Worm (Caenorhabditis elegans) whole organism, midembryonic: ENCODE measurements around the gene Y116A8C.470.
"Not testable (repeated sequence)": the region's sequence is repeated elsewhere in the genome, so short reads cannot be mapped to it uniquely, and the experiment has no call there.

ENCODE experiments used
- T22C8.4 ChIP-seq: fragments of 200-800 bp; sonication (Bioruptor generic); IDR thresholded peaks from 2 replicates; pipeline ENCODE4 v1.3.6; 2022; ENCODE audit warnings: missing genetic modification characterization, missing compliant biosample characterization
- cog-1 ChIP-seq: sonication (generic microtip); optimal IDR thresholded peaks from 2 replicates; lab custom pipeline; 2016; ENCODE audit warnings: missing genetic modification characterization, missing compliant biosample characterization
- flt-1 ChIP-seq: fragments of 200-800 bp; sonication (Bioruptor generic); IDR thresholded peaks from 2 replicates; pipeline ENCODE4 v1.3.6; 2022; ENCODE audit warnings: missing genetic modification characterization, missing compliant biosample characterization
- klf-2 ChIP-seq: fragments of 200-800 bp; sonication (Bioruptor generic); conservative IDR thresholded peaks from 2 replicates; pipeline ENCODE4 v1.3.6; 2022; ENCODE audit warnings: missing genetic modification reagents, missing genetic modification characterization, missing compliant biosample characterization
- med-1 ChIP-seq: sonication (generic microtip); optimal IDR thresholded peaks from 2 replicates; lab custom pipeline; 2017; ENCODE audit warnings: missing genetic modification characterization, mild to moderate bottlenecking, missing compliant biosample characterization, antibody characterized with exemption, missing genetic modification reagents; ENCODE audit not compliant: insufficient read depth
- ref-1 ChIP-seq: fragments of 200-800 bp; sonication (Bioruptor generic); conservative IDR thresholded peaks from 2 replicates; pipeline ENCODE4 v1.3.6; 2022; ENCODE audit warnings: missing genetic modification reagents, missing genetic modification characterization, missing compliant biosample characterization
- tab-1 ChIP-seq: fragments of 200-800 bp; sonication (Bioruptor generic); IDR thresholded peaks from 2 replicates; pipeline ENCODE4 v1.3.6; 2022; ENCODE audit warnings: missing genetic modification characterization, missing compliant biosample characterization
- ztf-23 ChIP-seq: fragments of 200-800 bp; sonication (Bioruptor generic); IDR thresholded peaks from 2 replicates; pipeline ENCODE4 v1.3.6; 2022; ENCODE audit warnings: missing genetic modification reagents, missing genetic modification characterization, missing compliant biosample characterization
- ztf-29 ChIP-seq: fragments of 200-800 bp; sonication (Bioruptor generic); IDR thresholded peaks from 2 replicates; pipeline ENCODE4 v1.3.6; 2022; ENCODE audit warnings: missing genetic modification reagents, missing genetic modification characterization, missing compliant biosample characterization

The Y116A8C.470 gene

ce11 chrIV:16924092-16924491 lies 5.0 kb upstream of the Y116A8C.470 start, which contains the start of gene nep-24:
Gene nep-24, plus strand, starts transcription at chrIV:16924392.
- TF ChIP-seq flt-1 (GFP tag; lab: Robert Waterston, UW) (no peak), ztf-29 (GFP tag; lab: Robert Waterston, UW) (no peak), ztf-23 (GFP tag; lab: Robert Waterston, UW) (no peak), tab-1 (GFP tag; lab: Robert Waterston, UW) (no peak), cog-1 (tag; lab: Kevin White, UChicago) (no peak), klf-2 (no peak), T22C8.4 (GFP tag; lab: Robert Waterston, UW) (no peak), ref-1 (no peak), med-1 (GFP tag; lab: Kevin White, UChicago) (no peak)

ce11 chrIV:16921999-16922398 lies 2.9 kb upstream of the Y116A8C.470 start:
- TF ChIP-seq ztf-29 (GFP tag; lab: Robert Waterston, UW) = no peak
- TF ChIP-seq flt-1 (GFP tag; lab: Robert Waterston, UW) = no peak
- TF ChIP-seq ref-1 = no peak
- no peak for TF ChIP-seq tab-1 (GFP tag; lab: Robert Waterston, UW)
- no peak for TF ChIP-seq med-1 (GFP tag; lab: Kevin White, UChicago)
- TF ChIP-seq klf-2 = no peak
- TF ChIP-seq ztf-23 (GFP tag; lab: Robert Waterston, UW) = no peak
- no peak for TF ChIP-seq T22C8.4 (GFP tag; lab: Robert Waterston, UW)
- no peak for TF ChIP-seq cog-1 (tag; lab: Kevin White, UChicago)

- no peak for TF ChIP-seq med-1 (GFP tag; lab: Kevin White, UChicago)
- no peak for TF ChIP-seq ztf-29 (GFP tag; lab: Robert Waterston, UW)
- no peak for TF ChIP-seq ztf-23 (GFP tag; lab: Robert Waterston, UW)
- no peak for TF ChIP-seq flt-1 (GFP tag; lab: Robert Waterston, UW)
- TF ChIP-seq cog-1 (tag; lab: Kevin White, UChicago) = no peak
- no peak for TF ChIP-seq T22C8.4 (GFP tag; lab: Robert Waterston, UW)
- TF ChIP-seq klf-2 = no peak
Measured at ce11 chrIV:16920041-16920440, 929 bp upstream of the Y116A8C.470 start, which contains the start of gene nep-23. Gene nep-23, plus strand, starts transcription at chrIV:16920341.

ce11 chrIV:16917831-16918429 lies 1.2 kb downstream of the Y116A8C.470 start, which contains the start of the genes Y116A8C.469 and Y116A8C.468:
Gene Y116A8C.469, minus strand, starts transcription at chrIV:16917931.
Gene Y116A8C.468, plus strand, starts transcription at chrIV:16918379.
- TF ChIP-seq ref-1 (no peak), ztf-29 (GFP tag; lab: Robert Waterston, UW) (no peak), klf-2 (no peak), ztf-23 (GFP tag; lab: Robert Waterston, UW) (no peak), cog-1 (tag; lab: Kevin White, UChicago) (no peak), T22C8.4 (GFP tag; lab: Robert Waterston, UW) (no peak), med-1 (GFP tag; lab: Kevin White, UChicago) (no peak), tab-1 (GFP tag; lab: Robert Waterston, UW) (no peak)

ce11 chrIV:16915751-16916150 lies 3.4 kb downstream of the Y116A8C.470 start, which contains the start of gene Y116A8C.3:
Gene Y116A8C.3, plus strand, starts transcription at chrIV:16916051.
- no peak for TF ChIP-seq klf-2
- no peak for TF ChIP-seq cog-1 (tag; lab: Kevin White, UChicago)

- TF ChIP-seq ztf-29 (GFP tag; lab: Robert Waterston, UW) = no peak
- no peak for TF ChIP-seq klf-2
- no peak for TF ChIP-seq T22C8.4 (GFP tag; lab: Robert Waterston, UW)
- TF ChIP-seq med-1 (GFP tag; lab: Kevin White, UChicago) = no peak
- no peak for TF ChIP-seq tab-1 (GFP tag; lab: Robert Waterston, UW)
- TF ChIP-seq ref-1 = no peak
- no peak for TF ChIP-seq ztf-23 (GFP tag; lab: Robert Waterston, UW)
- TF ChIP-seq flt-1 (GFP tag; lab: Robert Waterston, UW) = no peak
- no peak for TF ChIP-seq cog-1 (tag; lab: Kevin White, UChicago)
Measured at ce11 chrIV:16898205-16898604, 20.9 kb downstream of the Y116A8C.470 start.

- not testable (repeated sequence) for TF ChIP-seq ref-1; ztf-23 (GFP tag; lab: Robert Waterston, UW); cog-1 (tag; lab: Kevin White, UChicago)
Measured at ce11 chrIV:16895288-16895687, 23.8 kb downstream of the Y116A8C.470 start, which contains the start of gene T06A10.2. Gene T06A10.2, plus strand, starts transcription at chrIV:16895588.

- TF ChIP-seq med-1 (GFP tag; lab: Kevin White, UChicago) = no peak
- no peak for TF ChIP-seq tab-1 (GFP tag; lab: Robert Waterston, UW)
- no peak for TF ChIP-seq cog-1 (tag; lab: Kevin White, UChicago)
- no peak for TF ChIP-seq T22C8.4 (GFP tag; lab: Robert Waterston, UW)
- TF ChIP-seq flt-1 (GFP tag; lab: Robert Waterston, UW) = no peak
Measured at ce11 chrIV:16888580-16888979, 30.5 kb downstream of the Y116A8C.470 start.

- TF ChIP-seq flt-1 (GFP tag; lab: Robert Waterston, UW) = peak; percentile 89
Measured at ce11 chrIV:16882414-16882813, 36.7 kb downstream of the Y116A8C.470 start.
